Worm (Caenorhabditis elegans) whole organism, young adult: ENCODE results near the gene pdcd-2.

Experiments used
- C17E4.6 ChIP-seq: fragments of 200-800 bp; sonication (Bioruptor generic); IDR thresholded peaks from 2 replicates; pipeline ENCODE4 v1.3.6; 2022; ENCODE audit warnings: missing genetic modification reagents, missing genetic modification characterization, missing compliant biosample characterization
- K11D2.4 ChIP-seq: fragments of 200-800 bp; sonication (Bioruptor generic); IDR thresholded peaks from 2 replicates; pipeline ENCODE4 v1.3.6; 2022; ENCODE audit warnings: missing genetic modification reagents, missing genetic modification characterization, missing compliant biosample characterization
- K12H6.12 ChIP-seq: fragments of 200-800 bp; sonication (Bioruptor generic); optimal IDR thresholded peaks from 2 replicates; lab custom pipeline; 2018; ENCODE audit warnings: mild to moderate bottlenecking, missing genetic modification characterization, missing compliant biosample characterization
- Y53G8AR.9 ChIP-seq: fragments of 200-800 bp; sonication (Bioruptor generic); conservative IDR thresholded peaks from 2 replicates; pipeline ENCODE4 v1.3.6; 2022; ENCODE audit warnings: missing genetic modification reagents, missing genetic modification characterization, missing compliant biosample characterization
- Y56A3A.18 ChIP-seq: fragments of 200-800 bp; sonication (Bioruptor generic); IDR thresholded peaks from 2 replicates; pipeline ENCODE4 v1.3.6; 2022; ENCODE audit warnings: missing genetic modification reagents, missing genetic modification characterization, missing compliant biosample characterization
- akir-1 ChIP-seq: fragments of 200-800 bp; sonication (Bioruptor generic); optimal IDR thresholded peaks from 2 replicates; lab custom pipeline; 2018; ENCODE audit warnings: mild to moderate bottlenecking, missing genetic modification characterization, moderate library complexity, missing compliant biosample characterization
- atf-7 ChIP-seq: sonication (generic microtip); optimal IDR thresholded peaks from 2 replicates; lab custom pipeline; 2017; ENCODE audit warnings: mild to moderate bottlenecking, missing genetic modification characterization, missing compliant biosample characterization
- gei-17 ChIP-seq: fragments of 200-800 bp; sonication (Bioruptor generic); optimal IDR thresholded peaks from 2 replicates; lab custom pipeline; 2018; ENCODE audit warnings: mild to moderate bottlenecking, missing genetic modification characterization, missing compliant biosample characterization
- hmg-1.2 ChIP-seq: fragments of 200-800 bp; sonication (Bioruptor generic); IDR thresholded peaks from 2 replicates; pipeline ENCODE4 v1.3.6; 2022; ENCODE audit warnings: missing genetic modification reagents, missing genetic modification characterization, missing compliant biosample characterization
- hsf-1 ChIP-seq: fragments of 200-800 bp; sonication (Bioruptor generic); IDR thresholded peaks from 2 replicates; pipeline ENCODE4 v1.3.6; 2022; ENCODE audit warnings: missing genetic modification reagents, missing genetic modification characterization, missing compliant biosample characterization
- nhr-179 ChIP-seq: sonication (generic microtip); optimal IDR thresholded peaks from 2 replicates; lab custom pipeline; 2016; ENCODE audit warnings: mild to moderate bottlenecking, missing genetic modification characterization, missing compliant biosample characterization
- xnd-1 ChIP-seq: sonication (generic microtip); optimal IDR thresholded peaks from 2 replicates; lab custom pipeline; 2016; ENCODE audit warnings: missing genotype, missing genetic modification reagents, missing genetic modification characterization, missing compliant biosample characterization
- ztf-26 ChIP-seq: sonication (generic microtip); optimal IDR thresholded peaks from 2 replicates; lab custom pipeline; 2017; ENCODE audit warnings: missing genetic modification characterization, missing compliant biosample characterization

pdcd-2 gene

DNA sequence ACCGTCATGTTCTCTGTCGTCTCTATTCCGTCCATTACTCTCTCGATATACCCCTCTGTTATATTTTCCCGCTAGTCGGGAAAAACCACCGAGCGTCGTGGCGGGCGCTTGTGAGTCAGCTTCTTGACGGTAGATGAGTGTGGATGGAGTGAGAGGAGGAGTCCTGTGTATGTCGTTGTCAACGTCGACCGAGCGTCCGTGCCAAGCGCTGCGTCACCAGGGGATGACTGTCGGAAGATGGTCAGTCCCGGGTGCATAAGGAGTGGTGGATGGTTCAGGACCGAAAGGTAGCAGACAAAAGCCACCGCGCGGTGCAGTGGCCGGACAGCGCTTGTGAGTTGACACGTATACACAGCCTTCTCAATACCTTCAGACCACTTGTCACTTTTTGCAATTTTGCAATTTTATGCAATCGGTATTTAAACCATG, 48.5 kb downstream of the pdcd-2 start (continued):
- TF ChIP-seq ztf-26, result peak; percentile 56
- peak; percentile 24 for TF ChIP-seq atf-7 (tag; lab: Kevin White, UChicago)
- TF ChIP-seq hmg-1.2, result peak; percentile 85
- peak; percentile 62; the same call in 1 of the 2 replicates for TF ChIP-seq Y56A3A.18 (GFP tag; lab: Robert Waterston, UW)
- 0 out of 2 replicates have a peak, but pooled peaks have one; percentile 73 for TF ChIP-seq Y53G8AR.9 (GFP tag; lab: Robert Waterston, UW)
- 0 out of 2 replicates have a peak, but pooled peaks have one; percentile 59 for TF ChIP-seq hsf-1 (GFP tag; lab: Robert Waterston, UW)
- TF ChIP-seq K12H6.12 (tag; lab: Kevin White, UChicago), result peak; percentile 80
- TF ChIP-seq K11D2.4 (GFP tag; lab: Robert Waterston, UW), result peak; percentile 49; the same call in 1 of the 2 replicates
- TF ChIP-seq C17E4.6 (GFP tag; lab: Robert Waterston, UW), result peak; percentile 67; the same call in 1 of the 2 replicates
- TF ChIP-seq, all 124 proteins: peak for 54; not testable (repeated sequence) for 70

DNA sequence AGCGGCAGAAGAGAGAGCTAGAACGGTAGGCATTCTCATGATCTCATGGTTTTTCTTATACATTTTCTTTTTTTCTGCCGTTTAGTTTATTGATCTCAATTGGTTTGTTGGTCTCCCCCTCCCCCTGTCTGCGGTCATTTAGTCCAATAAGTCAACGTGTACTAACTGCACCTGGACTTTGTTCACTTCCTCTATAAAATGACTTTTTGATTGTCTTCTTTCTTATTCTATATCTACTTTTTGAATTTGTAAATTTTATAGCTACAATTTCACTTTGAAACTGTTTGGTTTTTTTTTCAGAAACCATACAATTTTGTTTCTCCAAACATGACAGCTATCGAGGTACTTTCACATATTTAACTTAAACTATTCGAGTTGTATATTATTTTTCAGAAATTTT, 50.2 kb downstream of the pdcd-2 start, which contains the start of gene ckb-2:
TSS of gene ckb-2 (plus strand) at position 301 of the 400 bp plus-strand sequence.
- TF ChIP-seq akir-1 (GFP tag; lab: Kevin White, UChicago) (no peak), Y53G8AR.9 (GFP tag; lab: Robert Waterston, UW) (no peak), nhr-179 (tag; lab: Kevin White, UChicago) (no peak), gei-17 (no peak), xnd-1 (tag; lab: Kevin White, UChicago) (no peak)
- TF ChIP-seq, all 124 proteins: peak for 0
